Fruit fly (Drosophila melanogaster) Kc167 (cell line): ENCODE measurements around the gene GatA.

Source experiments
- Myc ChIP-seq: fragments of >200 bp; optimal IDR thresholded peaks from 2 replicates; lab custom pipeline; 2017; ENCODE audit warnings: missing external identifiers
- Sin3A ChIP-seq: fragments of >200 bp; optimal IDR thresholded peaks from 2 replicates; lab custom pipeline; 2018; ENCODE audit warnings: missing external identifiers
- h ChIP-seq: fragments of >200 bp; optimal IDR thresholded peaks from 3 replicates; lab custom pipeline; 2018; ENCODE audit warnings: missing external identifiers
- insv ChIP-seq: fragments of >200 bp; optimal IDR thresholded peaks from 3 replicates; lab custom pipeline; 2018; ENCODE audit warnings: missing external identifiers
- psq ChIP-seq: fragments of >200 bp; optimal IDR thresholded peaks from 2 replicates; lab custom pipeline; 2017; ENCODE audit warnings: missing external identifiers
- ttk ChIP-seq: sonication (Bioruptor generic); optimal IDR thresholded peaks from 2 replicates; lab custom pipeline; 2017; ENCODE audit warnings: missing external identifiers

Gene GatA

DNA sequence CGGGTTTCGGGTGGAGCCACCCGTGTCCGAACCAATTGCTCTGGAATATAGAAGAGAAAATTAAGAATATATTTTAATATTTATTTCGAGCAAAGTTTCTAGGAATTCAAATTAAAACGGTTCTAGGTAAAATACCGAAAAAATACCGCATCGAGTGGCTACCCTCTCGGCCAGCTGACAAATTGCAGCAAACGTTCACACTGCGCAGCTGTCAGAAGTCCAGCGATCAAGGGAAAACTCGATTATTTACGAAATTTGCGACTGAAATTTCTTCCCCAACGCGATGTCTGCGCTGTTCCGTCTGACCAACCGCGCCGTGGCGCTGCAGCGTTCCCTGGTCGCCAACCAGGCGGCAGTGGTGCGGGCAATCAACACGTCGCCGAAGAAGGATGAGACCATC is 1.5 kb downstream of the GatA start, which contains the start of gene NP15.6:
Gene NP15.6, plus strand, starts transcription at position 204 of the 400 bp plus-strand sequence.
- TF ChIP-seq insv (lab: Kevin White, UChicago) (no peak), psq (lab: Kevin White, UChicago) (no peak), h (lab: Kevin White, UChicago) (no peak), Sin3A (no peak), Myc (lab: Kevin White, UChicago) (no peak), ttk (lab: Kevin White, UChicago) (no peak)

DNA sequence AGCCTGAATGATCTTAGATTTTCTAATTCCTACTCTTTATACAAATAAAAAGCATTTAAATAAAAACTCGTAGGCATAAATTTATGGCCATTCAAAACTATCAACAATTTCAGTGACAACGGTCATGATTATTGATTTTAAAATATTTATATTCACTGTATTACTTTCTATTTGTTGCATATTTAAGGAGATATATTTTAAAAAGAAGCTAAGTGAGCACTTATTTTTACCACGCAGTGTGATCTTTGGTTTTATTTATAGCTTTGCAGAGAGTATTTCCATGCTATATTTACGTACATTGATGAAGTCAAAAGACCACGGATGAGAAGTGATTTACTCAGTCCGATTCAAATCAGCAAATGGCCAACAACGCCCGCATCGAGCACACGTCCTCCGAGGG is 3.9 kb downstream of the GatA start, which contains the start of gene CG14285:
Gene CG14285, plus strand, starts transcription at position 339 of the 400 bp plus-strand sequence.
- TF ChIP-seq ttk (lab: Kevin White, UChicago) (no peak), insv (lab: Kevin White, UChicago) (no peak), h (lab: Kevin White, UChicago) (no peak), psq (lab: Kevin White, UChicago) (no peak), Sin3A (no peak), Myc (lab: Kevin White, UChicago) (no peak)

DNA sequence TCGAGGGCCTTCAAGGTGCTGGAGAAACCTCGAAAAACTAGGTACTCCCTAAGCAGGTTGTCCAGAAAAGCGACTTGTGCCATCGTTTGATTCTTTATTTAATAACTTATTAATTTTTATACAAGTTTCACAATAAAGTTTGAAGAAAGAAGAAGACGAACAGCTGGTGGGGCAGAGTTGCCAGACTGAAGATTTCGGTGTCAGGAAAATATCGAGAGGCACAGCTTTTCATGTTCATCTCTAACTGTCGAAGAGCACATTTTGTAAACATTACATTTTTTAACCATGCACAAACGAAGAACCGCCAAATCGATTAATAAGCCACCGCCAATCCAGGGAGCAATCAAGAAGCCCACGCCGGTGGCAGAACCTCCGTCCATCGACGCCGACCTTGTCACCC is 4.8 kb downstream of the GatA start, which contains the start of the genes CG6005 and CG14286:
Gene CG6005, minus strand, starts transcription at position 169 of the 400 bp plus-strand sequence.
Gene CG14286, plus strand, starts transcription at position 231 of the 400 bp plus-strand sequence.
- TF ChIP-seq Myc (lab: Kevin White, UChicago) = no peak
- no peak for TF ChIP-seq Sin3A
- no peak for TF ChIP-seq insv (lab: Kevin White, UChicago)
- no peak for TF ChIP-seq psq (lab: Kevin White, UChicago)
- TF ChIP-seq h (lab: Kevin White, UChicago) = no peak
- no peak for TF ChIP-seq ttk (lab: Kevin White, UChicago)

DNA sequence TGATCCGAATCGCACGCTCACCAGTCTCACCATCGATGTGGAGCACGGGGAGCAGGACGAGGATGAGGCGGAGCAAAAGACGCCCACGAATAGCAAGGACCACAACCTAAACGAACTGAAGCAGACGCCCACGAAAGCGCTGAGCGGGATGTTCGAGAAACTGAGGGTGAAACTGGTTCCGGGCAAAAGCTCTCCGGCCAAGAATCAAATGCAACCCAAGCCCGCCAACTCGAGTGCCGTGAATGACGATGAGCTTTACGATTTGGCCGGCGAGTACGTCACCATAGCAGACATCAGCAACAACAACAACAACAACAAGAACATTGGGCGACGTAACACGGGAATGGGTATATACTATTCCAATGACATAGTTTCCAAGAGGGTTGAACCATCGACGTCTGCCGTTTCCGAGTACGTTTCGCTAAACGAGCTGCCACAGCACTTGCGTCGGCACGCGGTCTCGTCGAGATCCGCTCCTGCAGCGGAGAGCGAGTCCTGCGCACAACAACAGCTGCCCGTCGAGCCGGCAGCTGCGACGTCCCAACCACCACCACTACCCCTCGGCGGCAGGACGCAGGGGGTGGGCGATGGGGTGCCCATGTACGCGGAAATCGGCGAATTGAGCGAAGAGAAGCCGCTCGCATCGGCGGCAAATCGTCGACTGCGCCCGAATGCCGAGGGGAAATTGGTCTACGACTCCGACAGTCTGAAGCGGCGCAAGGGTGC is 11.2 kb downstream of the GatA start:
- TF ChIP-seq h (lab: Kevin White, UChicago) (no peak), insv (lab: Kevin White, UChicago) (no peak), ttk (lab: Kevin White, UChicago) (no peak), Sin3A (no peak), Myc (lab: Kevin White, UChicago) (no peak), psq (lab: Kevin White, UChicago) (no peak)

DNA sequence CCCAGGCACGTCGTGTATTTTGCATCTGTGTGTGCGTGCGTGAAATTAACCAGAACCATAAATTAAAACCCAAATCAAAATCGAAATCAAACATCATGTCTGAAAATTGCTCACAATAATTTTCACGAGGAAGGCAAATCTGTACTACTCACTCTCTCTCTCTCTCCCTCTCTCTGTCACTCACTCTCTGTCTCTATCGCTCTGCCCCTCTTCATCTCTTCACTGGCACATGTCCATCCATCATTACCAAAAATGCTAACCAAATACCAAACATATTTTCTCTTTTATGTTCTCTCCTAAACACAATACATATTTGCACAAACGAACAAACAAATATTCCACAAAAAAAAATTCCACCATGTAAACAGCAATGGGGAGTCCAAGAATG is 13.2 kb downstream of the GatA start:
- TF ChIP-seq ttk (lab: Kevin White, UChicago) = no peak
- TF ChIP-seq h (lab: Kevin White, UChicago) = no peak
- no peak for TF ChIP-seq Myc (lab: Kevin White, UChicago)
- no peak for TF ChIP-seq psq (lab: Kevin White, UChicago)
- TF ChIP-seq Sin3A = no peak
- no peak for TF ChIP-seq insv (lab: Kevin White, UChicago)

DNA sequence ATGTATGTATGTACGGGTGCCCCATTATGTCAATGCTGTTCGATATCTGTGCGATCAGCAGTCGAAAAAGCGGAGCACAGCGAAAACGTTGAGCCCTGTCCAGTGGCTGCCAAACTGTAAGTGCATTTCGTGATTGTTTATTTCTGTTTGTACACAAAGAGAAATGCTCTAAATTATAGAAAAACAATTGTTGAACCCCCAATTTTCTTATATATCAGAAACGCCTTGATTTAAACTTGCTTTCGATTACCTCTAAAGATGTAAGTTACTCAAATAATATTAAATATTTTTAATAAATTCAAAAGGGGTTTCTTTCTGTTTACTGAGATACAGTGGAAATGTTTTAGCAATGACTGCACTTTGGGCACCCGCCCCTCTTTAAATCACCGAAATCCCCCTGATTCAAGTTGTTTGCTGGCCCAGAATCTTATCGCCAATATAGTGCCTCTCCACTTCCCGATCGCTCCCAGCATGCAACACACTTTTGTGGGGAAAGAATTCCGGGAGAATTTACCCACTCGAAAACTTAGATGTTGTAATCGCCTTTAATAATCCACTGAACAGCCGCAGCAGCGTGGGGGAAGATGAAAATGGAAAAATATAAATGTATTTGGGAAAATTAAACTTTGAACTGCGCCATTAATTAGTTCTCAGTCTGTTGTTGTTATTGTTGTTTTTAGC is 13.8 kb downstream of the GatA start:
- TF ChIP-seq ttk (lab: Kevin White, UChicago) = no peak
- no peak for TF ChIP-seq Sin3A
- TF ChIP-seq Myc (lab: Kevin White, UChicago) = no peak
- TF ChIP-seq h (lab: Kevin White, UChicago) = no peak
- no peak for TF ChIP-seq insv (lab: Kevin White, UChicago)
- TF ChIP-seq psq (lab: Kevin White, UChicago) = no peak

DNA sequence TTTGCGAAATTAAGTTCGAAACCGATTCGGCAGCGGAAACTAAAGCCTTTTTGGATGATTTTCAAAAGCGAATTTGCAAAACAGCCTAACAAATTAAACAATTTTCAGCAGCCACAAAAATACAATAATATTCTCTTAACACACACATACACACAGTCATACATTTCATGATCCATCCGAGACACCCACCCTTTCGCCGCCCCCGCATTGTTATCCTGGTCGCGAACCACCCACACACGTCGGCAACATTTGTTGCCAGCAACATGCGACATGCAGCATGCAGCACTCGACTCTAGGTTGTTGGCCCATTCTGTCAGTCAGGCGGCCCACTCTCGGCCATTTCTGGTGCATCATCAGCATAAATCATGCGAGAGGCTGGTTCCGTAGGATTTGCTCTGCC is 14.6 kb downstream of the GatA start:
- no peak for TF ChIP-seq Sin3A

DNA sequence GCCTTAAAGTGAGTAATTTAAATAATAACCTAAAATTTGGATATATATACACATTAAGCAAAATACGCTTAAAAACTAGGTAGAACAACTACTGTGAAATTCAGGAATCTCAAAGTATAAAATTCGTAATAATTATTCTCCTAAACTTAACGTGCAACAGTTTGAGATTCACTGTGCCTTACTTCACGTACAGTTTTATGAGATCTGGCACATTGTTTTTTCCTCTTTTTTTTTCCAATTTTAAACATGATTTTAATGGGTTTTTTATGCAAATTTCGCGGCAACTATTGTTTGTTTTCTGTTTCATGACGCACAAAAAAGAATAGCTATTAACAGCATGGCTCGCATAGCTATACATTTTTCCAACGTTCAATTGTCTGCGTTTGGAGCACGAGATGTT is 16.8 kb downstream of the GatA start:
- TF ChIP-seq Sin3A (no peak), h (lab: Kevin White, UChicago) (no peak), ttk (lab: Kevin White, UChicago) (no peak), insv (lab: Kevin White, UChicago) (no peak), Myc (lab: Kevin White, UChicago) (no peak), psq (lab: Kevin White, UChicago) (no peak)

DNA sequence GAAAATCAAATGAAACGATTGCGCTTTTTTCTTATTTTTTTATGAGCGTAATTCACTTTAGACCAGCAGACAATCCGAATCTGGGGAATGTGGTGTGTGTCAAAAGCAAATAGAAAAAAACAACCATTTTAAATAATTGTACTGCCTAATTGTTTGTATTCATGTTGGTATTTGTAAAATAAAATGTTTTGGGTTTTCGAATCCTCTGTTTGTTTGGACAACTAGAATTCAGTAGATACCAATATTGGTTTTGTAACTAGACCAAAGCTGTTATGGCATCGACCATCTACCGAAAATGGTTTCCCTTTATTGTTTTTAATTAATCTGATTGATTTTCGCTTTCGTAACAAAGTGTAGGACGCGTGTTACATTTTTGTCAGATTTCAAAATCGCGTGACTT is 17.7 kb downstream of the GatA start:
- TF ChIP-seq Sin3A (no peak), insv (lab: Kevin White, UChicago) (no peak), psq (lab: Kevin White, UChicago) (no peak), h (lab: Kevin White, UChicago) (no peak), ttk (lab: Kevin White, UChicago) (no peak), Myc (lab: Kevin White, UChicago) (no peak)

DNA sequence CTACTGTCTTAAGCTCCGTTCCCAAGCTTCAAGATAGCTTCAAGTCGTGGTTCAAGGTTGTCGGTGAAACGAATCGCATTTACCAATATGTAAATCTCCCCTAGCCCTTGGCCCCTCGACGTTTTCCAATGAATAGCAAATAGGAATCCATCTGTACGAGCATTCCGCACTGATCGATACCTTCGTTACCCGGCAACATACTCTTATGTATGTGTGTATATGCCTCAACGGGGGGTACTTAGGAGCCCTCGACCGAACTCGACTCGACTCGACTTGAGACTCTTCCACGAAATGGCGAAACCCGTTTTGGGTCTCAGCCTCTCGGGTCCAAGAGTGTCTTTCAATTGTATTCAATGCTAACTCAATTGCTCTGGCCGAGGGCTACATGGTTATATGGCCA is 27.0 kb downstream of the GatA start:
- TF ChIP-seq h (lab: Kevin White, UChicago) (no peak), Myc (lab: Kevin White, UChicago) (no peak), Sin3A (no peak), ttk (lab: Kevin White, UChicago) (no peak), psq (lab: Kevin White, UChicago) (no peak), insv (lab: Kevin White, UChicago) (no peak)

DNA sequence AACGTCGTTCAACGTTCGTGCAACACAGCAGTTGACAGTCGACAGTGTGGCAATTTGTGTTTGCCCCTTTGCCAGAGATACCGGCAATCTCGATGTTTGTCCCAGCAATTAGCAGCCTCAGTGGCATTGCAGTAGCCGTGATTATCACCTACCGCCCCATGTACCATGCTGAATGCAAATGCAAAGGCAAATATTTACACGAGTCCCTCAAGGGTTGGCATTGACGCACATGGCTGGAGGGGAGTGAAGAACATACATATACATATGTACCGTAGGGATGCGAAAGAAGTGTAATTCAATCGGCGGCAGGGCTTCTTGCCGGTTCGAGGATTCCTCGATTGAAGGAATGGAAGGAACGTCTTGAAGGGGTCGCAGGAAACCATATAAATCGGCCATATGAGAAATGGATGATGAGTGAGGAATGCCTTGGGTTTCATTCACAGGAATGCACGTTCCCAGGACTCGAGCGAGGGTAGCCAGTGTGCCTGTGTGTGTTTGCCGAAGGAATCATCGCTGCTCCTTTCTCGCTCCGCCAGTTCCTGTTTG is 28.7 kb downstream of the GatA start:
- TF ChIP-seq psq (lab: Kevin White, UChicago) = no peak
- TF ChIP-seq ttk (lab: Kevin White, UChicago) = no peak
- TF ChIP-seq insv (lab: Kevin White, UChicago) = no peak
- no peak for TF ChIP-seq Sin3A
- TF ChIP-seq h (lab: Kevin White, UChicago) = no peak
- no peak for TF ChIP-seq Myc (lab: Kevin White, UChicago)
